Worm (Caenorhabditis elegans): ENCODE results near the gene sre-44.
"Not testable (repeated sequence)": the region's sequence is repeated elsewhere in the genome, so short reads cannot be mapped to it uniquely, and the experiment has no call there.

Gene sre-44

DNA sequence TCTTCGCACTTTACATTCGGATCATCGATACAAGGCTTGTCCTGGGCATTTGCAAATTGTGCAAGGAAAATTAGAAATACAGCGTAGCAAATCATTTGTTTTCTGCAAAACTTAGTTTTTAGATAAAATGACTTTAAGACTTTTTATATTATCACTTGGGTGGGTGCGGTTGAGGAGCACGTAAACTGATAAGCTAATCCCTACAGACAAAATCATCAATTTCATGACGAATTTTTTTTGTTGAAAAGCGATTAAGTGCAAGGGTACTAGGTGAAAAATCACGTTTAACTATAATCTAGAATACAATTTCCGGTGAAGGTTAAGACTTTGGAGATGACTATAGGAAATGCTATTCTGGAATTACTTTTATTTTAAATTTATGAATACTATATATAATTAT lies 48.1 kb downstream of the sre-44 start, which contains the start of gene F01D5.1:
F01D5.1 (minus strand) TSS at position 105 of the 400 bp plus-strand sequence.
- TF ChIP-seq drap-1 (GFP tag; optimal IDR thresholded peaks at IDR 0.05) (no peak), lin-32 (GFP tag; optimal IDR thresholded peaks at IDR 0.05) (no peak), zip-8 (tag; optimal IDR thresholded peaks at IDR 0.05) (no peak), cnd-1 (tag; optimal IDR thresholded peaks at IDR 0.05) (no peak), lsy-2 (tag; optimal IDR thresholded peaks at IDR 0.05) (no peak), M03D4.4 (tag; optimal IDR thresholded peaks at IDR 0.05) (no peak), nhr-12 (tag; optimal IDR thresholded peaks at IDR 0.05) (no peak), mls-2 (tag; optimal IDR thresholded peaks at IDR 0.05) (no peak), pha-4 (tag; optimal IDR thresholded peaks at IDR 0.05) (no peak), ceh-43 (GFP tag; optimal IDR thresholded peaks at IDR 0.05) (no peak), ceh-39 (tag; optimal IDR thresholded peaks at IDR 0.05) (no peak)

DNA sequence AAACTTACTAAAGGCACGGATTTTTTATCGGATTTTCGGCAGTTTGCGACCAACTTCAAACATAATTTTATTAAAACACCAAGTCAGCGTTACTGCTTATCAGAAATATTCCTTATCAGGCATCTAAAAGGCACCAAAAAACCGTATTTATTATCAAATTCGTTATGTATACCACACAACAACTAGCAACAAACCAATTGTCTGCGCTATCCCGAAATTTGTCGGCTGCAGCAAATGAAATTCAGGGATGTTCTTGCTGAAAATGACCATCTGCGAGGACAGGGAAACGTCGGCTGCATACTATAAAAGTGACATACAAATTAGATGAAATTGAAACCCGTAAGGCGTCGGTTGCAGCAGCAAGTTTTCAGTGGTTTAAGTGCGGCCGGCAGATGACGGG lies 48.6 kb downstream of the sre-44 start:
- TF ChIP-seq bed-3 (GFP tag; optimal IDR thresholded peaks at IDR 0.05) (no peak), sptf-1 (tag; optimal IDR thresholded peaks at IDR 0.05) (no peak), ztf-11 (tag; optimal IDR thresholded peaks at IDR 0.05) (no peak), nhr-2 (tag; optimal IDR thresholded peaks at IDR 0.05) (no peak), elt-3 (tag; optimal IDR thresholded peaks at IDR 0.05) (no peak), sem-2 (GFP tag; optimal IDR thresholded peaks at IDR 0.05) (no peak), nhr-76 (tag; optimal IDR thresholded peaks at IDR 0.05) (no peak), ces-1 (GFP tag; optimal IDR thresholded peaks at IDR 0.05) (no peak), lin-32 (GFP tag; optimal IDR thresholded peaks at IDR 0.05) (no peak), unc-120 (tag; optimal IDR thresholded peaks at IDR 0.05; ENCODE audit: poor library complexity, severe bottlenecking) (no peak), mep-1 (tag; optimal IDR thresholded peaks at IDR 0.05) (no peak), ceh-43 (GFP tag; optimal IDR thresholded peaks at IDR 0.05) (no peak), ham-2 (GFP tag; optimal IDR thresholded peaks at IDR 0.05) (no peak), M03D4.4 (tag; optimal IDR thresholded peaks at IDR 0.05) (no peak), hlh-1 (tag; optimal IDR thresholded peaks at IDR 0.05) (no peak), mab-5 (tag; optimal IDR thresholded peaks at IDR 0.05) (no peak), flh-1 (GFP tag; optimal IDR thresholded peaks at IDR 0.05) (no peak), drap-1 (GFP tag; optimal IDR thresholded peaks at IDR 0.05) (no peak)

DNA sequence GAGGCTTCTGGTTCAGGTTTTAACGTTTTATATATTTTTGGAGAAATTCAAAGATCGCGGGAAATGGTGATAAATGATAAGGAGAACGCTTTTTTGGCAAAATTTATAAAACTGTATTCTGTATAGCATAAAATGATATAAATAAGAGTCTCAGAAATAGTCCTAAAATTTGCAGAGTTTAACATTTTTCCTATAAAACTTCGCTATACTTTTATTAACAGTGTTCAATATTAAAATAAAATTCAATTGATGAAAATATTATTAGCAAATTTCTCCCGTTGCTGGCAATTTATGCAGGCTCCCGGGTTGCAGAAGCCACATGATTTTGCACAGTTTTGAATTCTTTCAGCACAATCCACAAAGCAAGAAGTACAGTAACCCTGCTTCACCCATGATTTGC lies 49.6 kb downstream of the sre-44 start, which contains the start of gene F01D5.2:
F01D5.2 (minus strand) TSS at position 101 of the 400 bp plus-strand sequence.
- TF ChIP-seq M03D4.4 (tag; optimal IDR thresholded peaks at IDR 0.05) (no peak), unc-39 (tag; optimal IDR thresholded peaks at IDR 0.05) (no peak), flh-1 (GFP tag; optimal IDR thresholded peaks at IDR 0.05) (no peak), ceh-83 (GFP tag; optimal IDR thresholded peaks at IDR 0.05) (no peak), sem-2 (GFP tag; optimal IDR thresholded peaks at IDR 0.05) (no peak), pha-4 (tag; optimal IDR thresholded peaks at IDR 0.05) (no peak), lsy-2 (tag; optimal IDR thresholded peaks at IDR 0.05) (no peak), nhr-76 (tag; optimal IDR thresholded peaks at IDR 0.05) (no peak), ceh-39 (tag; optimal IDR thresholded peaks at IDR 0.05) (no peak), ceh-43 (GFP tag; optimal IDR thresholded peaks at IDR 0.05) (no peak), elt-3 (tag; optimal IDR thresholded peaks at IDR 0.05) (no peak), nhr-28 (tag; optimal IDR thresholded peaks at IDR 0.05) (no peak), ztf-11 (tag; optimal IDR thresholded peaks at IDR 0.05) (no peak), cnd-1 (tag; optimal IDR thresholded peaks at IDR 0.05) (no peak), unc-62 (GFP tag; optimal IDR thresholded peaks at IDR 0.05) (no peak), lin-32 (GFP tag; optimal IDR thresholded peaks at IDR 0.05) (no peak), drap-1 (GFP tag; optimal IDR thresholded peaks at IDR 0.05) (no peak), snpc-4 (tag; optimal IDR thresholded peaks at IDR 0.05) (no peak)

ce11 chrII:14000044-14000443 lies 50.7 kb downstream of the sre-44 start, which contains the start of gene F01D5.3:
Gene F01D5.3, minus strand, starts transcription at chrII:14000144.
- TF ChIP-seq lsy-2, nhr-2, cnd-1 (tag; optimal IDR thresholded peaks at IDR 0.05): not testable (repeated sequence)

Data from whole organism, mixed stage, embryonic.